Fruit fly (Drosophila melanogaster) whole organism, pupa: Measurements from ENCODE around the gene CG42812.

Source experiments
- CG10348 ChIP-seq: fragments of 200-800 bp; sonication (Bioruptor generic); IDR thresholded peaks from 2 replicates; pipeline ENCODE4 v1.3.6; 2022; ENCODE audit warnings: missing biosample characterization, missing genetic modification characterization
- CG12605 ChIP-seq: fragments of 200-800 bp; sonication (Bioruptor generic); IDR thresholded peaks from 2 replicates; pipeline ENCODE4 v1.3.6; 2022; ENCODE audit warnings: missing biosample characterization, missing genetic modification characterization
- CG13204 ChIP-seq: fragments of 200-800 bp; sonication (Bioruptor generic); optimal IDR thresholded peaks from 2 replicates; lab custom pipeline; 2018; ENCODE audit warnings: missing biosample characterization, mild to moderate bottlenecking, missing genetic modification characterization, moderate library complexity
- CG14655 ChIP-seq: fragments of 200-800 bp; sonication (Bioruptor generic); optimal IDR thresholded peaks from 3 replicates; lab custom pipeline; 2017; ENCODE audit warnings: mild to moderate bottlenecking, missing biosample characterization, missing genetic modification reagents, missing genetic modification characterization
- CG15710 ChIP-seq: fragments of 200-800 bp; sonication (Bioruptor generic); optimal IDR thresholded peaks from 2 replicates; lab custom pipeline; 2018; ENCODE audit warnings: missing biosample characterization, mild to moderate bottlenecking, missing genetic modification characterization, moderate library complexity
- CG17806 ChIP-seq: fragments of 200-800 bp; sonication (Bioruptor generic); optimal IDR thresholded peaks from 2 replicates; lab custom pipeline; 2018; ENCODE audit warnings: missing biosample characterization, mild to moderate bottlenecking, missing genetic modification characterization, moderate library complexity
- CG32121 ChIP-seq: fragments of 200-800 bp; sonication (Bioruptor generic); IDR thresholded peaks from 2 replicates; pipeline ENCODE4 v1.3.6; 2022; ENCODE audit warnings: missing biosample characterization, missing genetic modification characterization
- CG4496 ChIP-seq: fragments of 200-800 bp; sonication (Bioruptor generic); IDR thresholded peaks from 3 replicates; pipeline ENCODE4 v1.3.6; 2022; ENCODE audit warnings: missing biosample characterization, missing genetic modification characterization
- CG8159 ChIP-seq: fragments of 200-800 bp; sonication (Bioruptor generic); optimal IDR thresholded peaks from 3 replicates; lab custom pipeline; 2018; ENCODE audit warnings: missing biosample characterization, mild to moderate bottlenecking, missing genetic modification characterization, moderate library complexity
- CG8301 ChIP-seq: fragments of 200-800 bp; sonication (Bioruptor generic); optimal IDR thresholded peaks from 2 replicates; lab custom pipeline; 2018; ENCODE audit warnings: missing biosample characterization, mild to moderate bottlenecking, missing genetic modification characterization
- CG9948 ChIP-seq: fragments of 200-800 bp; sonication (Bioruptor generic); optimal IDR thresholded peaks from 2 replicates; lab custom pipeline; 2018; ENCODE audit warnings: missing biosample characterization, mild to moderate bottlenecking, missing genetic modification characterization, moderate library complexity
- D1 ChIP-seq: fragments of 200-800 bp; sonication (Bioruptor generic); optimal IDR thresholded peaks from 2 replicates; lab custom pipeline; 2018; ENCODE audit warnings: missing biosample characterization, mild to moderate bottlenecking, missing genetic modification characterization, moderate library complexity
- EcR ChIP-seq: fragments of 200-800 bp; sonication (Bioruptor generic); optimal IDR thresholded peaks from 3 replicates; lab custom pipeline; 2019; ENCODE audit warnings: missing biosample characterization, missing genetic modification characterization, mild to moderate bottlenecking, moderate library complexity, missing genetic modification reagents
- Ets98B ChIP-seq: fragments of 200-800 bp; sonication (Bioruptor generic); IDR thresholded peaks from 2 replicates; pipeline ENCODE4 v1.3.6; 2022; ENCODE audit warnings: missing biosample characterization, missing genetic modification characterization
- Pif1A ChIP-seq: fragments of 200-800 bp; sonication (Bioruptor generic); optimal IDR thresholded peaks from 3 replicates; lab custom pipeline; 2016; ENCODE audit warnings: missing biosample characterization, missing genetic modification characterization
- Pif1B ChIP-seq: fragments of 200-800 bp; sonication (Bioruptor generic); optimal IDR thresholded peaks from 3 replicates; lab custom pipeline; 2016; ENCODE audit warnings: missing biosample characterization, missing genetic modification characterization
- Snoo ChIP-seq: fragments of 200-800 bp; sonication (Bioruptor generic); optimal IDR thresholded peaks from 3 replicates; lab custom pipeline; 2017; ENCODE audit warnings: missing biosample characterization, mild to moderate bottlenecking, missing genetic modification characterization, inconsistent platforms
- fd96Ca ChIP-seq: fragments of 200-800 bp; sonication (Bioruptor generic); IDR thresholded peaks from 3 replicates; pipeline ENCODE4 v1.3.6; 2022; ENCODE audit warnings: missing biosample characterization, missing genetic modification characterization
- gl ChIP-seq: fragments of 200-800 bp; sonication (Bioruptor generic); optimal IDR thresholded peaks from 2 replicates; lab custom pipeline; 2018; ENCODE audit warnings: missing biosample characterization, mild to moderate bottlenecking, missing genetic modification characterization
- rn ChIP-seq: fragments of 200-800 bp; sonication (Bioruptor generic); IDR thresholded peaks from 2 replicates; pipeline ENCODE4 v1.3.6; 2022; ENCODE audit warnings: missing biosample characterization, missing genetic modification characterization

The CG42812 gene

DNA sequence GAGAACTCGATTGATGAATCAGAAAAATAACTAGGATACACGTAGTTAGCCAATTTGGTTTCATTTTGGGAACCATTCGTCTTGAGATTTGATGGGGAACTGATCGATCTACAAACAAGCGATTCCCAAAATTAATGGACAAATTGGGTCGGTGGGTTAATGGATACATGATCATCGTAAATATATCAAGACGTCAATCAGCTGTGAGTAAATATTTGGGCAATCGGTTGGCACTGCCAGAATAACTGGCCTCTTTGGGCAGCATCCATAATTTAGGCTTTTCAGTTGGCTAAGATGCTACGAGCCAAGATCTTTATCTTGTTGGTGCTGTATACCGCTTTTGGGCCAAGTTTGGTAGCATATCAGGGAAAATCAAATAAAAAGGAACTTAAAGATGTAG, at the start of gene CG42812, which contains the start of gene CG33341:
Gene CG42812, minus strand, starts transcription at position 101 of the 400 bp plus-strand sequence.
Gene CG33341, plus strand, starts transcription at position 295 of the 400 bp plus-strand sequence.
- TF ChIP-seq CG8301, result no peak
- no peak for TF ChIP-seq D1 (tag; lab: Kevin White, UChicago)
- TF ChIP-seq Snoo, result no peak
- TF ChIP-seq CG32121 (GFP tag; lab: Robert Waterston, UW), result no peak
- TF ChIP-seq CG13204 (GFP tag; lab: Kevin White, UChicago), result no peak
- no peak for TF ChIP-seq CG4496 (GFP tag; lab: Robert Waterston, UW)
- TF ChIP-seq CG9948 (tag; lab: Kevin White, UChicago), result no peak
- no peak for TF ChIP-seq CG14655
- TF ChIP-seq rn (GFP tag; lab: Robert Waterston, UW), result no peak
- no peak for TF ChIP-seq Pif1A (GFP tag; lab: Kevin White, UChicago)
- TF ChIP-seq gl, result no peak
- no peak for TF ChIP-seq CG8159 (tag; lab: Kevin White, UChicago)
- no peak for TF ChIP-seq fd96Ca (GFP tag; lab: Robert Waterston, UW)
- TF ChIP-seq CG10348 (GFP tag; lab: Robert Waterston, UW), result no peak
- TF ChIP-seq Ets98B (GFP tag; lab: Robert Waterston, UW), result no peak
- no peak for TF ChIP-seq CG15710 (tag; lab: Kevin White, UChicago)
- no peak for TF ChIP-seq CG12605 (GFP tag; lab: Robert Waterston, UW)

DNA sequence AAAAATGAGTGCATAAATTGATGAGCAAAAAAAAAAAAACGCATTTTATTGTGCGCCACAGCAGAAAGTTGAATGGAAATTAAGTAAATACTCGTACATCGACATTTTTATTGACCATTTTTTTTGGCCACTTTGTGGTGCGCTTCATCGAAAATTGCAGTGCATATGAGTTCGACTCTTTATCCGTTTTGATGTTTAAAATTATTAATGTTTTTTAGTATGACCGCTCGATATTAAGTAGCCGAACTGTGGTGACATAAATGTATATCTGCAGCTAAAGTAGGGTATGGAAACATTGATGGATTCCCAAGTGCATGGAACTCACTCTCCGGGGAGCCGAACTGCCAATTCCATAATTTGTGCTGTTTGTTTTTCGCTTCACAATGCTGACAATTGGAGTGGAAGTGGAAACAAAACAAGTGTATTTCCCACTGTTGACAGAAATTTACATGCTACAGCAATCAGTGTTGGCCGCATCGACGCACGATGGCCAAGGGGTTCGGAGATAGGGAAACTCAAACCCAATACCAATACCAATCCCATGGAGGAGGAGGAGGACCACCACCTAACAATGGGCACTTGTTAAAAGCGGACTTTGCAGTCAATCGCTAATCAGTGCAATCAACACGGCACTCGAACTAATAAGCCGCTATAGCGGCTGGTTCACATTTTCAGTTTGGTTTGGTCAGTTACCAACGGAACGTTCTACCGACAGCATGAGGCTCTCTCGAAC, 24.4 kb upstream of the CG42812 start, which contains the start of gene CG13616:
Gene CG13616, plus strand, starts transcription at position 683 of the 733 bp plus-strand sequence.
- no peak for TF ChIP-seq CG8159 (tag; lab: Kevin White, UChicago)
- no peak for TF ChIP-seq CG17806 (tag; lab: Kevin White, UChicago)
- TF ChIP-seq D1 (tag; lab: Kevin White, UChicago), result no peak
- no peak for TF ChIP-seq CG9948 (tag; lab: Kevin White, UChicago)
- no peak for TF ChIP-seq CG14655
- no peak for TF ChIP-seq CG10348 (GFP tag; lab: Robert Waterston, UW)
- TF ChIP-seq Pif1B, result no peak
- no peak for TF ChIP-seq Snoo
- no peak for TF ChIP-seq CG13204 (GFP tag; lab: Kevin White, UChicago)

DNA sequence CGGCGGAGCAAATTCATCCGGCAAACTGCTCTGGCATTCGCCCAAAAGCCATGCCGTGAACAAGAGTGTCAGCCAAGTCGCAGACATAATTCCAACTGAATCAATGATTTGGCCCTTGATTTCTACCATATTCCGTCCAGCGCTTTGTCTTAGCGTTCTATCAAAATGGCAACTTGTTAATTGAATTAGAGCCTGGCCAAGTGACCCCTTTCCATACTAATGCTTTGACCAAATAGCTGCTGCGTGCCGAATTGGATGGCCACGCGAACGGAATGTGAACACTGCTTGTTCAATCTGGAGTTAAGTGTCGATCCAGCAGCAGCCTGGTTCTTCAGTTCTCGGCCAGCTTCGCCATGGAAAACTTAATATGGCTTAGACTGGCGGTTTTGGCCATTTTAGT, 22.3 kb upstream of the CG42812 start, which contains the start of the genes CG5768 and CG13615:
Gene CG5768, minus strand, starts transcription at position 101 of the 400 bp plus-strand sequence.
Gene CG13615, plus strand, starts transcription at position 280 of the 400 bp plus-strand sequence.
- TF ChIP-seq Ets98B (GFP tag; lab: Robert Waterston, UW) (no peak), CG14655 (no peak), CG10348 (GFP tag; lab: Robert Waterston, UW) (no peak), rn (GFP tag; lab: Robert Waterston, UW) (no peak), CG13204 (GFP tag; lab: Kevin White, UChicago) (no peak), EcR (GFP tag; lab: Kevin White, UChicago) (no peak), CG12605 (GFP tag; lab: Robert Waterston, UW) (no peak), CG8159 (tag; lab: Kevin White, UChicago) (no peak)

DNA sequence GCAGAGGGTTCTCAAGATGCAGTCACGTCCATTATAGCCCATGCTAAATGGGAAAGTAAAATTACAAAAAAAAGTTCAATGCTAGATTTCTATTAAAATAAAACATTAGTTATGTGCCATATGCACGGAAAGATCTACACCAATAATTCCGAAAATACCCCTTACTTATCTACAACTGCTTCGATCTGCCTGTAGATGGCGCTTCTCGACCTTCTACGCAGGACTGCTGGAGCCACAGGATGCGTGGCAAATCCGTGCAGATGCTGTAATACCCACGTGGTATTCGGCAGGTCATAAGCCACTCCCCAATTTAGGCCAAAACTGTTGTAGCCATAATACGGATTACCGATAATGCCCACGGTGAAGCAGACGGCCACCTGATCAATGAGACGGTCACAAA, 18.5 kb upstream of the CG42812 start:
- TF ChIP-seq CG15710 (tag; lab: Kevin White, UChicago), result no peak
- no peak for TF ChIP-seq CG13204 (GFP tag; lab: Kevin White, UChicago)
- no peak for TF ChIP-seq gl
- no peak for TF ChIP-seq Pif1A (GFP tag; lab: Kevin White, UChicago)

DNA sequence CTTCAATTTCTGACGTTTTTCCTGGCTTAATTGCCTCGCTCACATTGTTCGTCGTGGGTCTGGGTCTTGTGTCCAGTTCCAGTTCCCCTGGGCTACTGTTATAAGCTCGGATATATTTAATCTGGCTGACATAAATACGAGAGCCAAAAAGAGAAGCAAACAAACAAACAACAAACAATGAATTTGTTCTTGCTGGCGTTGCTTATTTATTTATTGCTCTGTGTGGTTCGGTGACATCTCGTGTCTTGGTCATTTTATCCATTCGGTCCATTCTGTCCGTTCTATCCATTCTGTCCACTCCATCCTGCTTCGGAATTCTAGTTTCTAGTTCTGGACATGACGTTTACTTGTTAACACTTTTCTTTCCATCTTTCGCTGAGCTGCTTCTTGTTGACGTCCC, 17.0 kb upstream of the CG42812 start, which contains the start of gene CG17780:
Gene CG17780, minus strand, starts transcription at position 101 of the 400 bp plus-strand sequence.
- no peak for TF ChIP-seq Snoo

DNA sequence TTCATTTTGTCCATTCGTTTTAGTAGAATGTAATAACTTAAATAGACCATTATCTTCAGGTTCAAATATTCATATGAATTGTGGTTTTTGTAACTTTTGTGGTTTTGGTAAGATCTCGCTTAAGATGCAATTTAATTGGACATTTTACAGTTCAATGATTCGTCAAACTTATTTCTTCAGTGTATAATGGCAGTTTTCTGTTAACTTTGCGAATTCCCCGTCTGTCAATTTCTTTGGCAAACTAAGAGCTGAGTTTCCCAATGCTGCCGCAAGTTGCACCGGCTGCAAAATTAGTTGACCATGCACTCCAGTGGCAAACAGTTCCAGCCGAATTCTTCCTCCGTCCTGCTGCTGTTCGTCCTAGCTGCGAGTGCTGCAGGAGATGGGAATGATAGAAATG, 8.6 kb upstream of the CG42812 start, which contains the start of gene CG33342:
Gene CG33342, plus strand, starts transcription at position 301 of the 400 bp plus-strand sequence.
- TF ChIP-seq CG12605 (GFP tag; lab: Robert Waterston, UW) (no peak), CG14655 (no peak)

DNA sequence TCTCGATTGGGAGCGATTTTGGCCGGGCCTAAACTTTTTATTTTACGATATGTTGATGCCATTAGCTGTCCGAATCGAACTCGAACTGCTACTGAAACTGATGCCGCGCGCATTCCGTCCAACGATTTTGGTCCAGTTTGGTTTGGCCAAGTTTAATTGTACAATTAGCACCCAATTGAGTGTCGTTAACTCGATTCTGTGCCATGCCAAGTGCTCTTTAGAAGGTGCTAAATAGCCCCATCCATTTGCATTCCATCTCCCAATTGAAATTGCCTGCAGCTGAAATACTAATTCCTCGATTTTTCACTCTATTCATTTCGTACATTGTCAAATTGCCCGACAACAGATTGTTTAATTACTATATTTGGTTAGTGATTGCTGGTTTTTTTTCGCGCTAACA, 7.6 kb upstream of the CG42812 start, which contains the start of gene CG17781:
Gene CG17781, minus strand, starts transcription at position 101 of the 400 bp plus-strand sequence.
- TF ChIP-seq Pif1A (GFP tag; lab: Kevin White, UChicago) (no peak), Ets98B (GFP tag; lab: Robert Waterston, UW) (no peak), CG8301 (no peak), Snoo (no peak), CG10348 (GFP tag; lab: Robert Waterston, UW) (no peak), CG17806 (tag; lab: Kevin White, UChicago) (no peak), fd96Ca (GFP tag; lab: Robert Waterston, UW) (no peak), CG32121 (GFP tag; lab: Robert Waterston, UW) (no peak), gl (no peak), EcR (GFP tag; lab: Kevin White, UChicago) (no peak)
